Worm (Caenorhabditis elegans) whole organism, midembryonic: Measurements from ENCODE around the gene T24C2.5.

ENCODE experiments used
- T22C8.4 ChIP-seq: fragments of 200-800 bp; sonication (Bioruptor generic); IDR thresholded peaks from 2 replicates; pipeline ENCODE4 v1.3.6; 2022; ENCODE audit warnings: missing genetic modification characterization, missing compliant biosample characterization
- cog-1 ChIP-seq: sonication (generic microtip); optimal IDR thresholded peaks from 2 replicates; lab custom pipeline; 2016; ENCODE audit warnings: missing genetic modification characterization, missing compliant biosample characterization
- flt-1 ChIP-seq: fragments of 200-800 bp; sonication (Bioruptor generic); IDR thresholded peaks from 2 replicates; pipeline ENCODE4 v1.3.6; 2022; ENCODE audit warnings: missing genetic modification characterization, missing compliant biosample characterization
- klf-2 ChIP-seq: fragments of 200-800 bp; sonication (Bioruptor generic); conservative IDR thresholded peaks from 2 replicates; pipeline ENCODE4 v1.3.6; 2022; ENCODE audit warnings: missing genetic modification reagents, missing genetic modification characterization, missing compliant biosample characterization
- med-1 ChIP-seq: sonication (generic microtip); optimal IDR thresholded peaks from 2 replicates; lab custom pipeline; 2017; ENCODE audit warnings: missing genetic modification characterization, mild to moderate bottlenecking, missing compliant biosample characterization, antibody characterized with exemption, missing genetic modification reagents; ENCODE audit not compliant: insufficient read depth
- ref-1 ChIP-seq: fragments of 200-800 bp; sonication (Bioruptor generic); conservative IDR thresholded peaks from 2 replicates; pipeline ENCODE4 v1.3.6; 2022; ENCODE audit warnings: missing genetic modification reagents, missing genetic modification characterization, missing compliant biosample characterization
- tab-1 ChIP-seq: fragments of 200-800 bp; sonication (Bioruptor generic); IDR thresholded peaks from 2 replicates; pipeline ENCODE4 v1.3.6; 2022; ENCODE audit warnings: missing genetic modification characterization, missing compliant biosample characterization
- ztf-23 ChIP-seq: fragments of 200-800 bp; sonication (Bioruptor generic); IDR thresholded peaks from 2 replicates; pipeline ENCODE4 v1.3.6; 2022; ENCODE audit warnings: missing genetic modification reagents, missing genetic modification characterization, missing compliant biosample characterization
- ztf-29 ChIP-seq: fragments of 200-800 bp; sonication (Bioruptor generic); IDR thresholded peaks from 2 replicates; pipeline ENCODE4 v1.3.6; 2022; ENCODE audit warnings: missing genetic modification reagents, missing genetic modification characterization, missing compliant biosample characterization

The T24C2.5 gene

DNA sequence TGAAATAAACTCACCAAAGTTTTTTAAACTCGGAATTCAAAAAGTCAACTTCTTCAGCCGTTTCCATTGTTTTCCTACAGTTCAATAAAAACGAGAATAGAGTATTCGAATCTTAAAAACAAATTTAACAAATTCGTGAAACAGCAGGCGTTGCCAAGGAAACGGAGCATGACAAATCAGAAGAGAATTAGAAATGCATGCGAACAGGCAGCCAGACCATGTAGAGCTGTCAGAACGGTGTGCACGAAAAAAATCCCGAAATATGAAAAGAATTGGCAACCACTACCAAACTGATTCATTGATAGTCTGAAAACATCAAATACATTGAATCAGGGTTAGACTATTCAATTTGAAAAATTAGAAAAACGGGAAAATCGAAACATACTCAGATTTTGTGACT, 7.8 kb downstream of the T24C2.5 start, which contains the start of gene fbxa-81:
fbxa-81 (minus strand) TSS at position 101 of the 400 bp plus-strand sequence.
- TF ChIP-seq ref-1 (GFP tag; lab: Robert Waterston, UW) (no peak), tab-1 (GFP tag; lab: Robert Waterston, UW) (no peak), ztf-23 (GFP tag; lab: Robert Waterston, UW) (no peak), ztf-29 (no peak), flt-1 (GFP tag; lab: Robert Waterston, UW) (no peak), cog-1 (no peak), med-1 (GFP tag; lab: Kevin White, UChicago) (no peak), T22C8.4 (GFP tag; lab: Robert Waterston, UW) (no peak), klf-2 (GFP tag; lab: Robert Waterston, UW) (no peak)

DNA sequence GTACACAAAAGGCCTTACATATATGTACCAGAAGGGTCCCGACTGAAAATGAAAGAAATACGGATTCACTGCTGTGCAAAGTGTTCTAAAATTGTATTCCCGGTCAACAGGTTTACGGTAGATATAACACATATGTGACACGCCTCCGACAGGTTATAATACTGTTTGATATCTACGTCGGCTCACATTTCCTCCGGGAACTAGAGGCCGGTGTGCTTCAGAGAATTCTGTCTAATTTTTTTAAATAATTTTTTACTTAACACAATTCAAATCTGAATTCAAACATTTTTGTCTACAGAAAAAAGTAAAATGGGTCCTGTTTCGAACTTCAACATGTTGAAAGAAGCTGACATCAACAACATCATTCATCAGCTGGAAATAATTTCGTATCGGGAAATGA, 9.0 kb downstream of the T24C2.5 start, which contains the start of gene T24C2.3:
T24C2.3 (plus strand) TSS at position 301 of the 400 bp plus-strand sequence.
- TF ChIP-seq med-1 (GFP tag; lab: Kevin White, UChicago) (no peak), klf-2 (GFP tag; lab: Robert Waterston, UW) (no peak), ztf-29 (no peak), tab-1 (GFP tag; lab: Robert Waterston, UW) (no peak), ztf-23 (GFP tag; lab: Robert Waterston, UW) (no peak), cog-1 (no peak), ref-1 (GFP tag; lab: Robert Waterston, UW) (no peak)

DNA sequence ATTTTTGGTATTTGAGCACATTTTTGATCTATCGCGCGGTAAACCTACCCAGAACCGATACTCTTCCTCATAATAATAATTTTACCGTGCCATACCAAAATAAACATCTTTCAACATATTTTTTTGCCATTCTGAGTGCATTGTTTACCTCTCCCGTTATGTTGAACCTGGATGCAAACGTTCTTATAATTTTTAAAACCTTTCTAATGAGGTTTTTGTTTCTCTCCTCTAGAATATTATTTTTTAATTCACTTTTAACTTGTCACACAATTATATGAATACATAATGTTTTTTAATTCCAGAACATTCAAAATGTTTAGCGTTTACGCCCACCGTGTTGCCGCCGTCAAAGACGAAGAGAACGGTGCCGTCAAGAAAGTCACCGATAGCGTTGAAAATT, 11.3 kb downstream of the T24C2.5 start, which contains the start of gene enri-2:
enri-2 (plus strand) TSS at position 301 of the 400 bp plus-strand sequence.
- TF ChIP-seq flt-1 (GFP tag; lab: Robert Waterston, UW), result no peak
- no peak for TF ChIP-seq ref-1 (GFP tag; lab: Robert Waterston, UW)
- no peak for TF ChIP-seq T22C8.4 (GFP tag; lab: Robert Waterston, UW)

DNA sequence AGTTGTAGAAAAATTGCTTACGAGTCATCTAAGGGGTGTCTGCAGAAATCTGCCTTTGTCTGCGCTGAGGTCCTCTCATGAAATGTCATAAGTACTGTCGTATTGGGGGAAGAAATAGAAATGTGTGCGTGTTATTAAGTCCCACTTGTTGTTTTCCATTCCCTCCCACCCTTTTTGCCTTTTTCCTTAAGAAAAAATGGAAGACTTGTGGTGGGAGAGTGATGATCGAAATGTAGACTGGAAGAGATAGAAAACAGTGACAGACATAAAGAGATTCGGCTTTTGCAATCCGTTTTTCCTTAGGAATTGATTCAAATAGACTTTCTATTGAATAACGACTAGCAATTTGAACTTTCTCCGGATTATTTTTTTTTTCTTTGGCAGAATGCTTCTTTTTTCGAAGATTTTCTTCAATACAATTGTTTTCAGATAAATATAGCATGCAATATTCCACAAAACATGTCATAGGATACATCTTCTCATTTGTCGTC, 15.5 kb downstream of the T24C2.5 start, which contains the start of gene ram-5:
ram-5 (plus strand) TSS at position 441 of the 491 bp plus-strand sequence.
- no peak for TF ChIP-seq cog-1
- TF ChIP-seq ref-1 (GFP tag; lab: Robert Waterston, UW), result no peak
- no peak for TF ChIP-seq T22C8.4 (GFP tag; lab: Robert Waterston, UW)
- TF ChIP-seq med-1 (GFP tag; lab: Kevin White, UChicago), result no peak
- TF ChIP-seq klf-2 (GFP tag; lab: Robert Waterston, UW), result no peak
- no peak for TF ChIP-seq flt-1 (GFP tag; lab: Robert Waterston, UW)
- TF ChIP-seq ztf-29, result no peak
- TF ChIP-seq ztf-23 (GFP tag; lab: Robert Waterston, UW), result no peak
- no peak for TF ChIP-seq tab-1 (GFP tag; lab: Robert Waterston, UW)

DNA sequence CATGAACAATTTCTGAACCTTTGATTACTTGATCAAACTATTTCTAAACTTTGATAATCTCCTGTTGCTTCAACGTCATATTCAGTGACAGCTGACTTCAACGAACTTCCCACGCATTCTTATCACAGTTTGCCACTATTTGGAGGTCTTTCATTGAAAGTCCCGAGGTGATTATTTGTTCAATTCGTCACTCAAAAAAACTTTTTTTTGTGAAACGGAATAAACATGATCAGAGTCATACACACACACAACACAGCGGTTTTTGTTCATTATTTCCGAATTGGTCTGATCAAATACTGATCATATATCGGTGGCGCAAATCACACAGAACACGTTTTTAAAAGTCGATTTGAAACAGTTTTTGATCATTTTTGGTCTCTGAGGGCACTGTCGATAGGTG, 22.2 kb downstream of the T24C2.5 start:
- TF ChIP-seq med-1 (GFP tag; lab: Kevin White, UChicago) (no peak), ref-1 (GFP tag; lab: Robert Waterston, UW) (no peak), ztf-29 (no peak), T22C8.4 (GFP tag; lab: Robert Waterston, UW) (no peak), flt-1 (GFP tag; lab: Robert Waterston, UW) (no peak), cog-1 (no peak), klf-2 (GFP tag; lab: Robert Waterston, UW) (no peak), ztf-23 (GFP tag; lab: Robert Waterston, UW) (no peak), tab-1 (GFP tag; lab: Robert Waterston, UW) (no peak)

DNA sequence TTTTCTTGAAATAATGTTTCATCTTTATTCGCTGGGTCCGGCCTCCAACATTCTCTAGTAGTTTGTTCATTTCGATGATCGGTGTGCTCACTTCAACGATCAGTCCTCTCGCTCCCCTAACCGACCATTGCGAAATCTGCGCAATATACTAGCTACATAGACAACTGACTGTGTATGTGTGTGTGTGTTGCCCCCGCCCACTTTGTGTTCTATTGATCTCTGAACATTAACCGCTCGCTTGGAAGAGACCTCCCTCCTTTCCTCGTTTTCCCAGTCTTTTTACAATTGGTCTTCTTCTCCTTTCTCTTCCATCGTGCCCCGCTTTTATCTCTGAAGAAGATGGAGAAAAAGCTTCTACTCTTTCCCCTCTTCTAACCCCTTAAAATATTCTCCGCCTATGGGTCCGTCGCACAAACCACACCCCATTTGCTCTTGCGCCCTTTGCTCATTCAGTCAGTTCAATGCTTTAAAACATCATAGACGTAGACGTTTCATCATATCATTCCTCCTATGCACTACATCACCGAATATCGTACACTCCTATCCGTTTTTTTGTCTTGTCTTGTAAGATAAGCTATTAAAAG, 23.2 kb downstream of the T24C2.5 start:
- TF ChIP-seq T22C8.4 (GFP tag; lab: Robert Waterston, UW) (no peak), ztf-23 (GFP tag; lab: Robert Waterston, UW) (no peak), ztf-29 (no peak), flt-1 (GFP tag; lab: Robert Waterston, UW) (no peak), tab-1 (GFP tag; lab: Robert Waterston, UW) (no peak), med-1 (GFP tag; lab: Kevin White, UChicago) (no peak), ref-1 (GFP tag; lab: Robert Waterston, UW) (no peak), cog-1 (no peak), klf-2 (GFP tag; lab: Robert Waterston, UW) (no peak)

DNA sequence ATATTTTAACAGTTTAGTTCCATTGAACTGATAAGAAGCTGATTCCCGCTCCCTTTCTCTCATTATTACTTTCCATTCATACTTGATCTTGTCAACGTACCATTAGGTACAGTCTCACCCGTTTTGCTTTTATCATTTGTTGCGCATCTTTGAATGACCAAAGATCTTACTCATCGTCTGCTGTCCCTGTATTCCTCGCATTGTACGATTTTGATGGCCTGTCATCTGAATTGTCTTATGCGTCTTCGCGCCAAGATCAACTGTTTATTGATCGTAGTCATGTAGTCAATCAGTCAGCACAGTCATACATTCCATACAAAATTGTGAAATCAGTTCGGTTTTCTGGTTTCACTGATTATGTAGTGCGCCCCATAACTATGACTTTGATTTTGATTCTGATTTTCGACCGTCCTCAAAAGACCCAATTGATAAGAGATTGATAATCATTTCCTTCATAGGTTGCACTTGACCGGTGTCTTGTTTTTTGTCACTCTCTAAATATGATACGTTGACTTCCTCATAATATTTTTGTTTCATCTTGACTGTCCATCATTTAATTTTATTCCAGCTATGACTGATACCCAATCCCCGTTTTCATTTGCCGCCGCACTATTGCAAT, 23.8 kb downstream of the T24C2.5 start, which contains the start of gene nhr-3:
nhr-3 (plus strand) TSS at position 569 of the 619 bp plus-strand sequence.
- TF ChIP-seq ztf-23 (GFP tag; lab: Robert Waterston, UW) (no peak), ztf-29 (no peak), ref-1 (GFP tag; lab: Robert Waterston, UW) (no peak), T22C8.4 (GFP tag; lab: Robert Waterston, UW) (no peak), flt-1 (GFP tag; lab: Robert Waterston, UW) (no peak), klf-2 (GFP tag; lab: Robert Waterston, UW) (no peak), cog-1 (no peak), med-1 (GFP tag; lab: Kevin White, UChicago) (no peak)

DNA sequence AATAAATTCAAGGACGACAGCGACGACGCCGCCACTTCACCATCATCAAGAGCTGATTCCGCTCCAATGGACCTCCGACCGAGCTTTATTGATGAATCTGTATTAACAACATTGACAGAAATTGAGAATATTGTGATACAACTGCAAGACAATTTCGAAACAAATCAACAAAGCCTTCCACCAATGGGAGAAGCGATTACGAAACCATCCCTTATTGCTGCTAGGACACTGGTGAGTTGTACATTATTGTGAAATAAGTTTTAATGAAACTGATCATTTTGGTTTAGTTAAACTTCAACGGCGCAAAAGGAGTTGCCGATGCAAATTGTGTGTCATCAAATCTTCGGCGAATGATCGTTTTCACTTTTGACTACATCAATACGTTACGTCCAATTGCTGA, 24.9 kb downstream of the T24C2.5 start:
- TF ChIP-seq ztf-29, result no peak

DNA sequence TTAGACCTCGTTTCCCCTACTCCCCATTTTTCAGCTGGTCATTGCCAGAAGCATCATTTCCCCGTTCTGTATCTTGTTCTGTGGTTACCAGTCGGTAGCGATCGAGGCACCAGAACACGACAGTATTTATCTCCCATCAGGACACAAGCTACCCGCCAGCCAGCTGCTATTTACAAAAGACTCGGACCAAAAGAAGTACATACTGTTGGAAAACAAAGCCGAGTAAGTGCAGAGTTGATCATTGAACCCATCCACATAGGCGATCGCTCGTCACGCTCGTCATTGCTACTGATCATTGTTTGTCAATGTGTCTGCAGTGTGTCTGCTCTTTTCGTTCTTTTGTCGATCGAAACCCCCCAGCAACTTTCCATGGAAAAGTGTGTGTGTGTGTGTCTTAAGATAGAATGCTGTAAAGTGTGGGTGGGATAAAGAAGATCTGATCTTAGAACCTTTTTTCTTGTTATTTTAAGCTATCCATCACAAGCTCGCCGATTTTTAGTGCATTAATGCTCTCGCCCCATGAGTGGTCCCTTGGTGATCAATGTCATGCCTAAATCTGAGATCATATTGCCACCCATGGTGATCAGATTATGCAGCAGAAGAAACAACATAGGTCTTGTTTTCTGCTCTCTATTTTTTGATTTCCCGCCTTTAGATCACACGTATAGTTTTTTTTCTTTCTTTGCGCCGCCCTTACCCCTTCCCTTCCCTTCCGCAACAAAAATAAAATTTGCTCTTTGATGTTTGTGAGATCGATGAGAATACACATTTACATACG, 25.5 kb downstream of the T24C2.5 start:
- 0 out of 2 replicates have a peak, but pooled peaks have one; percentile 10 for TF ChIP-seq flt-1 (GFP tag; lab: Robert Waterston, UW)
- TF ChIP-seq cog-1, result no peak
